Fruit fly (Drosophila melanogaster) whole organism, adult: ENCODE results near the gene CG42823.

Experiments used
- CG11617 ChIP-seq: fragments of 200-800 bp; sonication (Bioruptor generic); optimal IDR thresholded peaks from 2 replicates; lab custom pipeline; 2017; ENCODE audit warnings: mild to moderate bottlenecking, missing biosample characterization, missing genetic modification reagents, missing genetic modification characterization
- CG33017 ChIP-seq: fragments of 200-800 bp; sonication (Bioruptor generic); optimal IDR thresholded peaks from 2 replicates; lab custom pipeline; 2018; ENCODE audit warnings: missing biosample characterization, mild to moderate bottlenecking, missing genetic modification characterization, moderate library complexity
- bab1 ChIP-seq: fragments of 200-800 bp; sonication (Bioruptor generic); optimal IDR thresholded peaks from 3 replicates; lab custom pipeline; 2019; ENCODE audit warnings: missing biosample characterization, mild to moderate bottlenecking, missing genetic modification characterization, moderate library complexity

- no peak for TF ChIP-seq CG33017 (tag; lab: Kevin White, UChicago)
- no peak for TF ChIP-seq CG11617 (GFP tag; lab: Kevin White, UChicago)
- TF ChIP-seq bab1 (GFP tag; lab: Kevin White, UChicago): no peak
Measured at dm6 chr3R:17413601-17414000, 8.7 kb upstream of the CG42823 start, which contains the start of gene CG42822.
